Fruit fly (Drosophila melanogaster) whole organism, prepupa: Measurements from ENCODE around the gene Tip60.

Experiments
- Gug ChIP-seq: fragments of 200-800 bp; sonication (Bioruptor generic); IDR thresholded peaks from 2 replicates; pipeline ENCODE4 v1.3.6; 2022; ENCODE audit warnings: missing biosample characterization, missing genetic modification characterization
- Hr4 ChIP-seq: fragments of 200-800 bp; sonication (Bioruptor generic); optimal IDR thresholded peaks from 3 replicates; lab custom pipeline; 2016; ENCODE audit warnings: missing biosample characterization, missing genetic modification characterization
- dac ChIP-seq: fragments of 200-800 bp; sonication (Bioruptor generic); optimal IDR thresholded peaks from 2 replicates; lab custom pipeline; 2017; ENCODE audit warnings: missing biosample characterization, mild to moderate bottlenecking, missing genetic modification characterization

DNA sequence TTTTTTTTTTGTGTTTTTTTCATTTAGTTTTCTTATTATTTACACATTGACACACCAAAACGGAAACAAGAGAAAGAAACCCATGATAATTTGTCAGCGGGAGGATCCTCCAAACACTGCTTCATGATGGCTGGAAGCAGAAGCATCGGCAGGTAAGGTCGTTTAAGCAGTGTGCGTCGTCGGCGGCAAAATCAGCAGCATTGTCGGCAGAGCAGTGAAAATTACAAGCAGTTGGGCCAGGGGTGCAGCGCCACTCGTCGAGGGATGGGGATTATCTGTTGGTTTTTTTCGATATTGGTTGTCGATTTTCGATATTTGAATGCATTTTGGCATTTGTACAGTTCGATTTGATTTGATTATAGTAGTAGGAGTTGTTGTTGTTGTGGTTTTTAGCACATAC, 21.8 kb upstream of the Tip60 start:
- TF ChIP-seq Gug (GFP tag; lab: Robert Waterston, UW) (no peak), dac (no peak), Hr4 (GFP tag; lab: Kevin White, UChicago) (no peak)
